Worm (Caenorhabditis elegans): ENCODE results near the gene C45G9.14.

The C45G9.14 gene

ce11 chrIII:5080700-5081572 is 36.1 kb downstream of the C45G9.14 start:
- peak; percentile 76 for TF ChIP-seq C34F6.9 (tag; optimal IDR thresholded peaks at IDR 0.05)
- no peak for TF ChIP-seq unc-39 (tag; optimal IDR thresholded peaks at IDR 0.05)
- no peak for TF ChIP-seq nhr-23 (tag; optimal IDR thresholded peaks at IDR 0.05)
- TF ChIP-seq ama-1 (optimal IDR thresholded peaks at IDR 0.05): no peak
- TF ChIP-seq nhr-77 (tag; optimal IDR thresholded peaks at IDR 0.05): no peak
- peak; percentile 84 for TF ChIP-seq Y55F3AM.14 (GFP tag; optimal IDR thresholded peaks at IDR 0.05)
- TF ChIP-seq lin-11 (tag; optimal IDR thresholded peaks at IDR 0.05): no peak
- TF ChIP-seq nhr-6 (tag; optimal IDR thresholded peaks at IDR 0.05): peak; percentile 74
- no peak for TF ChIP-seq elt-3 (tag; optimal IDR thresholded peaks at IDR 0.05)
- peak; percentile 95 for TF ChIP-seq sma-9 (GFP tag; optimal IDR thresholded peaks at IDR 0.05)
- TF ChIP-seq sma-9 (tag; optimal IDR thresholded peaks at IDR 0.05): no peak
- TF ChIP-seq fos-1 (tag; optimal IDR thresholded peaks at IDR 0.05): peak; percentile 38
- TF ChIP-seq skn-1 (tag; optimal IDR thresholded peaks at IDR 0.05): no peak
- TF ChIP-seq dmd-4 (tag; optimal IDR thresholded peaks at IDR 0.05): no peak
- peak; percentile 92 for TF ChIP-seq sma-3 (GFP tag; optimal IDR thresholded peaks at IDR 0.05)
- peak; percentile 28 for TF ChIP-seq nhr-10 (tag; optimal IDR thresholded peaks at IDR 0.05)
- TF ChIP-seq elt-1 (tag; optimal IDR thresholded peaks at IDR 0.05): no peak
- TF ChIP-seq sem-4 (tag; optimal IDR thresholded peaks at IDR 0.05): peak; percentile 73
- TF ChIP-seq mab-5 (tag; optimal IDR thresholded peaks at IDR 0.05): peak; percentile 25
- peak; percentile 13 for TF ChIP-seq aly-2 (tag; optimal IDR thresholded peaks at IDR 0.05)
- TF ChIP-seq gmeb-1 (tag; optimal IDR thresholded peaks at IDR 0.05): peak; percentile 80
- TF ChIP-seq nhr-11 (tag; optimal IDR thresholded peaks at IDR 0.05): peak; percentile 52
- TF ChIP-seq blmp-1 (tag; optimal IDR thresholded peaks at IDR 0.05; ENCODE audit: insufficient read depth): peak; percentile 29
- TF ChIP-seq egl-27 (tag; optimal IDR thresholded peaks at IDR 0.05): peak; percentile 31
- peak; percentile 86 for TF ChIP-seq crh-2 (tag; optimal IDR thresholded peaks at IDR 0.05)
- peak; percentile 17 for TF ChIP-seq zag-1 (tag; optimal IDR thresholded peaks at IDR 0.05)
- no peak for TF ChIP-seq peb-1 (tag; optimal IDR thresholded peaks at IDR 0.05)
- no peak for TF ChIP-seq ZK546.5 (tag; optimal IDR thresholded peaks at IDR 0.05)
- peak; percentile 24 for TF ChIP-seq R02D3.7 (tag; optimal IDR thresholded peaks at IDR 0.05)
- no peak for TF ChIP-seq ceh-82 (tag; optimal IDR thresholded peaks at IDR 0.05)
- peak; percentile 83 to 87 for TF ChIP-seq lsy-2 (tag; optimal IDR thresholded peaks at IDR 0.05)
- TF ChIP-seq ztf-4 (tag; optimal IDR thresholded peaks at IDR 0.05): peak; percentile 62
- TF ChIP-seq nhr-12 (tag; optimal IDR thresholded peaks at IDR 0.05): peak; percentile 31
- peak; percentile 78 for TF ChIP-seq lin-13 (GFP tag; optimal IDR thresholded peaks at IDR 0.05)
- TF ChIP-seq nhr-21 (tag; optimal IDR thresholded peaks at IDR 0.05): peak; percentile 88
- peak; percentile 60 for TF ChIP-seq nhr-25 (tag; optimal IDR thresholded peaks at IDR 0.05)
- TF ChIP-seq nhr-129 (tag; optimal IDR thresholded peaks at IDR 0.05): peak; percentile 83
- no peak for TF ChIP-seq ztf-1 (GFP tag; conservative IDR thresholded peaks at IDR 0.05)
- TF ChIP-seq snpc-4 (tag; optimal IDR thresholded peaks at IDR 0.05): peak; percentile 99
- TF ChIP-seq ceh-16 (tag; optimal IDR thresholded peaks at IDR 0.05): no peak
- TF ChIP-seq F13H6.1 (tag; optimal IDR thresholded peaks at IDR 0.05): peak; percentile 83
- peak; percentile 1 for TF ChIP-seq unc-62 (GFP tag; optimal IDR thresholded peaks at IDR 0.05)
- TF ChIP-seq alr-1 (tag; optimal IDR thresholded peaks at IDR 0.05): no peak
- peak; percentile 76 for TF ChIP-seq unc-55 (GFP tag; optimal IDR thresholded peaks at IDR 0.05)
- no peak for TF ChIP-seq ztf-11 (tag; optimal IDR thresholded peaks at IDR 0.05)
- TF ChIP-seq mdl-1 (tag; optimal IDR thresholded peaks at IDR 0.05): peak in 1 of 2 experiments; percentile 26
- no peak for TF ChIP-seq mbf-1 (tag; optimal IDR thresholded peaks at IDR 0.05)
- no peak for TF ChIP-seq lin-39 (tag; optimal IDR thresholded peaks at IDR 0.05)
- TF ChIP-seq nhr-237 (tag; optimal IDR thresholded peaks at IDR 0.05): peak; percentile 19
